Worm (Caenorhabditis elegans) whole organism, early embryonic: ENCODE results near the gene K08E3.2.

Experiments
- B0310.2 ChIP-seq: sonication (generic microtip); optimal IDR thresholded peaks from 2 replicates; lab custom pipeline; 2016; ENCODE audit warnings: mild to moderate bottlenecking, missing genetic modification characterization, missing compliant biosample characterization
- F13C5.2 ChIP-seq: sonication (generic microtip); optimal IDR thresholded peaks from 2 replicates; lab custom pipeline; 2017; ENCODE audit warnings: mild to moderate bottlenecking, missing genetic modification characterization, inconsistent platforms, missing compliant biosample characterization
- aly-1 ChIP-seq: sonication (generic microtip); optimal IDR thresholded peaks from 2 replicates; lab custom pipeline; 2016; ENCODE audit warnings: missing genetic modification characterization, missing compliant biosample characterization
- ama-1 ChIP-seq: fragments of 150-350 bp; optimal IDR thresholded peaks from 2 replicates; lab custom pipeline; 2014
- ceh-13 ChIP-seq: fragments of 200-800 bp; sonication (Bioruptor generic); optimal IDR thresholded peaks from 2 replicates; lab custom pipeline; 2018; ENCODE audit warnings: mild to moderate bottlenecking, missing genetic modification characterization, missing compliant biosample characterization
- ceh-36 ChIP-seq: sonication (generic microtip); optimal IDR thresholded peaks from 2 replicates; lab custom pipeline; 2016; ENCODE audit warnings: missing genetic modification characterization, inconsistent platforms, missing compliant biosample characterization
- ets-7 ChIP-seq: sonication (generic microtip); optimal IDR thresholded peaks from 2 replicates; lab custom pipeline; 2016; ENCODE audit warnings: missing genotype, missing genetic modification characterization, missing compliant biosample characterization
- flt-1 ChIP-seq: fragments of 200-800 bp; sonication (Bioruptor generic); IDR thresholded peaks from 2 replicates; pipeline ENCODE4 v1.3.6; 2022; ENCODE audit warnings: missing genetic modification characterization, missing compliant biosample characterization
- hmbx-1 ChIP-seq: sonication (generic microtip); optimal IDR thresholded peaks from 2 replicates; lab custom pipeline; 2016; ENCODE audit warnings: mild to moderate bottlenecking, missing genetic modification characterization, missing compliant biosample characterization
- hmg-4 ChIP-seq: fragments of 200-800 bp; sonication (Bioruptor generic); optimal IDR thresholded peaks from 2 replicates; lab custom pipeline; 2018; ENCODE audit warnings: mild to moderate bottlenecking, missing genetic modification characterization, missing compliant biosample characterization
- hnd-1 ChIP-seq: sonication (generic microtip); optimal IDR thresholded peaks from 2 replicates; lab custom pipeline; 2016; ENCODE audit warnings: missing genetic modification characterization, missing compliant biosample characterization
- pes-1 ChIP-seq: fragments of 200-800 bp; sonication (Bioruptor generic); IDR thresholded peaks from 2 replicates; pipeline ENCODE4 v1.3.6; 2022; ENCODE audit warnings: missing genetic modification reagents, missing genetic modification characterization, missing compliant biosample characterization
- scrt-1 ChIP-seq: fragments of 200-800 bp; sonication (Bioruptor generic); IDR thresholded peaks from 2 replicates; pipeline ENCODE4 v1.3.6; 2022; ENCODE audit warnings: missing genetic modification characterization, missing compliant biosample characterization
- sea-1 ChIP-seq: fragments of 200-800 bp; sonication (Bioruptor generic); conservative IDR thresholded peaks from 2 replicates; pipeline ENCODE4 v1.3.6; 2022; ENCODE audit warnings: missing genetic modification characterization, missing compliant biosample characterization
- tbx-11 ChIP-seq: fragments of 200-800 bp; sonication (Bioruptor generic); IDR thresholded peaks from 2 replicates; pipeline ENCODE4 v1.3.6; 2022; ENCODE audit warnings: missing genetic modification characterization, missing compliant biosample characterization
- tbx-37 ChIP-seq: fragments of 200-800 bp; sonication (Bioruptor generic); conservative IDR thresholded peaks from 2 replicates; pipeline ENCODE4 v1.3.6; 2022; ENCODE audit warnings: missing genetic modification reagents, missing genetic modification characterization, missing compliant biosample characterization
- tra-4 ChIP-seq: sonication (generic microtip); optimal IDR thresholded peaks from 2 replicates; lab custom pipeline; 2017; ENCODE audit warnings: missing genetic modification characterization, missing compliant biosample characterization

Gene K08E3.2

DNA sequence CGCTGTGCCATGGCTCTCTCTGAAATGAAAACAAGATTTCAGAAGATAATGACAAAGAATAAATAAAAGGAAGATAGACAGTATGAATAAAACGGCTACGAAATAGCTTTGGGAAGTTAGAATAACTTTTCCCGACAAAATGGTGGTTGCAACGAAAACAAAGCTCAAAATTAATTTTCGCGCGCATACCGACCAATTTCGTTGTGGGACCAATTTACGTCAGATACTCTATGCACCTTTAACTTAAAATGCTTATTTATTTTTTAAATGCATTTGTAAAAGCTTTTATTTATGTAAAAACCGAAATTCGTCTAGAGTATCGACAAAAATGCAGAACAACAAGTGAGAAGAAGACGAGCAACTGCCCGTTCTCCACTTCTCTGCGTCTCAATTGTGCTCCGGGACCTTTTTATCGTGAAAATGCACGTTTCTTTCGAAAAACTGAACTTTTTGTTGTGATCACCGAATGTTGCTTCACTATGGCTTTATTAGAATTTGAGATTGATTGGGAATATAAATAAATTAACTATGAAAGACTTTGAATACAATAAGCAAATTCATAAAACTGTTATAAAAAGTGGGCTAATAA lies 19.7 kb upstream of the K08E3.2 start, which contains the start of gene rml-1:
Gene rml-1 (minus strand): TSS at position 19 of the 589 bp plus-strand sequence.
- TF ChIP-seq flt-1 (GFP tag; lab: Robert Waterston, UW), result no peak
- TF ChIP-seq ceh-13 (GFP tag; lab: Kevin White, UChicago), result no peak
- TF ChIP-seq pes-1 (GFP tag; lab: Robert Waterston, UW), result 0 out of 2 replicates have a peak, but pooled peaks have one; percentile 10
- peak; percentile 44 for TF ChIP-seq ama-1 (lab: Kevin White, UChicago)
- no peak for TF ChIP-seq F13C5.2 (tag; lab: Kevin White, UChicago)

DNA sequence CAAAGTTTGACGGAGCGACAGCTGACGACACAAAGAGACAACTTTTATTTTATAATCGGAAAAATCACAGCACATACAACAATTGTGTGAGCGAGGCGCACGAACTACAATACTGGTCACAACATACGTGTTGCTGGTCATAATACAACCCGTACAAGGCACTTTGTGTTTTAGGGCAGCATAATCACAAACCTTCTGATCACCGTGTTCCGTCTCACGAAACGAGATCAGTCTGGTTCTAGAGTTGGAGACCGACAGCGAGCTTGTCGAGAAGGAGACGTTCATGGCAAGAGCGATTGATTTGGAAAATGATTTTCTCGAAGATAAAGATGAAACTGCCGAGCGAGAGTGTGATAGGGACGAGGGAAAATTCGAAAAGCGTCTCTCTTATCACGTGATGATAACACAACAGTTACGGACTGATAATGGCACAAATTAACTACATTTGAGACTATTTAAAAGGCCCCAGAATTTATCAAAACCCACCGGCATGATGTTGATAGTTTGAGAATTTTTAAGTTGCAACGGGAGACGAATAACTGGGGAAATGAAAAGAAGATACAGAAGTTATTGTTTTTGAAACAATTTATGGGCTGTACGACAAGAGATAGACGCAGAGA lies 18.3 kb upstream of the K08E3.2 start:
- TF ChIP-seq hmbx-1 (tag; lab: Kevin White, UChicago) (no peak), hmg-4 (GFP tag; lab: Kevin White, UChicago) (no peak), scrt-1 (no peak), tbx-37 (GFP tag; lab: Robert Waterston, UW) (no peak), tra-4 (tag; lab: Kevin White, UChicago) (no peak)

DNA sequence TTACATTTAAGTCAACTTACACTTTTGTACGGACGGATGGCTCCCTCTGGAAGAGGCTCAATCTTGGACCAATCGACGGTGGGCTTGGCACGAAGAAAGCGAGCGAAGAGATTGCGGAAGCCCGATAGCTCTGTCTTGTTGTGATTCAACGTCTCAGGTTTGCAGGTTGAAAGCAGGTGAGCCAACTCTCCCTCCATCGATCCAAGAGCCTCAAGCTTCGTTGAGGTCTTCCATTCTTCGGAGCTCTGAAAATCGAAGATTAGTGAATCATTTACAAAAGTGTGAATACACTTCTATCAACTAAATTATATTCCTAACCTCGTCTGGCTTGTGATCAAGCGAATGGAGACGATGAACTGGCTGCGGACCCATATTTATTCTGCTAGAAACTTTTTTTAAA lies 17.3 kb upstream of the K08E3.2 start:
- TF ChIP-seq tbx-37 (GFP tag; lab: Robert Waterston, UW) (no peak), hnd-1 (tag; lab: Kevin White, UChicago) (no peak), scrt-1 (no peak), ceh-36 (tag; lab: Kevin White, UChicago) (no peak), hmbx-1 (tag; lab: Kevin White, UChicago) (no peak), ceh-13 (GFP tag; lab: Kevin White, UChicago) (no peak)

DNA sequence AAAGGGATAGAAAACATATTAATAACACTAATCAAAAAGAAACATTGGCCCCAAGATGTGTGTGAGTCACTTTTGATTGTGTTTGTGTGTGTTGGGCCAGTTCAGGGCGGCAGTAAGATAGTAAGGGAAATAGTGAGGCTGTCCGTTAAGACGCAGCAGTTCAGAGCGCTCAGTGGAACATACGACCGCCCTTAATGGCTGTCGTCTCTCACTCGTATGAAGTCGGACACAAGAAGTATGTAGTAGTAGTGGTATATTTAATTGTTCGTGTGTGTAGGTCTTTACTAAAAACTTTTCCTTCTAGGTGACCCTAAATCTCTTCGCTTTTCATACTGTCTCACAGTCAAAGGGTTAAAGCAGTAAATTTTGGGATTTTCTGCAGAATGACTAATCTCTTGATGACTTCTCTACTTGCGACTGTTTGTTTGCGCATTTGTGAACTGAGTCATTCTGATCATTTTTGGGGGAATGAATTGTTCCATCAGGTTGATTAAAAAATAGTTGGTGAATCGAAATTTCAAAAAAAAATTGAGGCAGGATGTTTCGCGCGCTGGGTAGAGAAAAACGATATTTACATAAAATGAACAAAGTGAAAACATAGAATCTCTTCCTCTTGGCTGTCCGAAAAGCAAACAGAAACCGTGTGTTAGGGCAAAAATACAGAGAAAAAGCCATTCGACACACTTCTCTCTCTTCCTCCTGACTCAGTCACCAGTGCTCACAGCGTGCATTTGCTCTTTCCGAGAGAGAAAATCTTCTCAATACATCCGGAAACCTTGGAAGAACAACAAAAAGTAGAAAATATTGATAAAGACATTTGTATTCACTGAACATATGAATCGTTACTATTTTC lies 15.0 kb upstream of the K08E3.2 start:
- TF ChIP-seq ceh-36 (tag; lab: Kevin White, UChicago) (no peak), scrt-1 (no peak), tra-4 (tag; lab: Kevin White, UChicago) (no peak), F13C5.2 (tag; lab: Kevin White, UChicago) (no peak)

DNA sequence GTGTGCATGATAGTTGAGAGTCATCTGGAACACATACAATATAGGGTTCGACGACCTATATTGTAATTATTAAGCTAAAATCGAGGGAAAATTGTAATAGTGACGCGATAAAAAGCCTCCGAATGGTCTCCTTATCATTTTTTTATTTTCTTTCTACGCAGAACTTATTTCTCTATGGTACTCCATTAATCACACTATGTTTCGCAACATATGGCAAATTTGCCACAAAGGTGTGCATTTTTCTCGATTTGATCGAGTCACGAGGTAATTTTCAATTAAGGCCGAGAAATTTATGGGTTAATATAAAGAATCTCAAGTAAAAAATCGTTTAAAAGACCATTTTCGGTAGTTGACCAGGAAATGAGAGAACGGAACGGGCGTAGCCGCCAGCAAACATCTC lies 13.6 kb upstream of the K08E3.2 start, which contains the start of gene dbn-1:
Gene dbn-1 (minus strand): TSS at position 24 of the 400 bp plus-strand sequence.
- TF ChIP-seq ceh-13 (GFP tag; lab: Kevin White, UChicago), result no peak
- no peak for TF ChIP-seq sea-1 (GFP tag; lab: Robert Waterston, UW)
- no peak for TF ChIP-seq pes-1 (GFP tag; lab: Robert Waterston, UW)
- TF ChIP-seq F13C5.2 (tag; lab: Kevin White, UChicago), result no peak
- no peak for TF ChIP-seq ets-7 (tag; lab: Kevin White, UChicago)
- no peak for TF ChIP-seq tra-4 (tag; lab: Kevin White, UChicago)
- TF ChIP-seq ceh-36 (tag; lab: Kevin White, UChicago), result no peak
- no peak for TF ChIP-seq tbx-11 (GFP tag; lab: Robert Waterston, UW)
- TF ChIP-seq hmbx-1 (tag; lab: Kevin White, UChicago), result no peak
- no peak for TF ChIP-seq tbx-37 (GFP tag; lab: Robert Waterston, UW)
- TF ChIP-seq flt-1 (GFP tag; lab: Robert Waterston, UW), result no peak
- TF ChIP-seq aly-1 (tag; lab: Kevin White, UChicago), result no peak
- no peak for TF ChIP-seq ama-1 (lab: Kevin White, UChicago)
- no peak for TF ChIP-seq hnd-1 (tag; lab: Kevin White, UChicago)
- no peak for TF ChIP-seq B0310.2 (tag; lab: Kevin White, UChicago)
- TF ChIP-seq hmg-4 (GFP tag; lab: Kevin White, UChicago), result no peak
- no peak for TF ChIP-seq scrt-1

DNA sequence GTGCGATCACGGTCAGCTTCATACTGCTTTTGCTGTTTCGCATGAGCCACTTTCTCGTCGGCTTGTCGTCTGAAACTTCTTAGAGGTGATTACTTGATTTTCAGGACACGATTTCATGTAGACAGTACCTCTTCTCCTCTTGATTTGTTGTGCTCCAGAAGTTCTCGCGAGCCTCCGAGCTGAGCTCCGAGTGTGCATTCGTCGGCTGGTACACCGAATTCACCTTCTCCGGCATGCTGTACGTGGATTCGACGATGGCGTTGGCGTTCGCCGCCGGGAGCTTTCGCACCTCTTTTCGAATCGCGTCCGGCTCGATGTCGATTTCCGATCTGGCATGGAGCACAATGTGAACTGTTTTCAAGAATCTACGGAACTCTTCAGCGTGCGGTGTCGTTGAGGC lies 12.5 kb upstream of the K08E3.2 start:
- TF ChIP-seq sea-1 (GFP tag; lab: Robert Waterston, UW) (no peak), ceh-36 (tag; lab: Kevin White, UChicago) (no peak), ceh-13 (GFP tag; lab: Kevin White, UChicago) (no peak), tbx-11 (GFP tag; lab: Robert Waterston, UW) (no peak), flt-1 (GFP tag; lab: Robert Waterston, UW) (no peak), F13C5.2 (tag; lab: Kevin White, UChicago) (no peak), pes-1 (GFP tag; lab: Robert Waterston, UW) (no peak)

DNA sequence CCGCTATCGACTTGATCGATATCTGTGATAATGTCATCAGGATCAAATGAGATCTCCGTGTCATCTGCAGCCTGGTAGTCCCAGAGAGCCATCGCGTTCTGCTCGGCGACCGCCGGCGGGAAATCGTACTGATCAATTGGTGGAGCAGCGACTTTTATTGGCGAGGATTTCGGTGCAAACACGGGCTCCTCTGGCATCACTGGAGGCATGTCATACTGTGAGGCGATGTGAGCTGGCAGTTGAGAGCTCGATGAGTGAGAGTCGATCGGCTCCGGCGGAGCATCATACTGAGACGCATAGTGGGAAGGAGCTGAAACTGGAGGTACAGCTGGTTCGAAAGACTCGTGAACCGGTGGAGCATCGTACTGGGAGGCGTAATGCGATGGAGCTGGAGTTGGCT lies 11.2 kb upstream of the K08E3.2 start:
- TF ChIP-seq aly-1 (tag; lab: Kevin White, UChicago) (no peak), sea-1 (GFP tag; lab: Robert Waterston, UW) (no peak)

DNA sequence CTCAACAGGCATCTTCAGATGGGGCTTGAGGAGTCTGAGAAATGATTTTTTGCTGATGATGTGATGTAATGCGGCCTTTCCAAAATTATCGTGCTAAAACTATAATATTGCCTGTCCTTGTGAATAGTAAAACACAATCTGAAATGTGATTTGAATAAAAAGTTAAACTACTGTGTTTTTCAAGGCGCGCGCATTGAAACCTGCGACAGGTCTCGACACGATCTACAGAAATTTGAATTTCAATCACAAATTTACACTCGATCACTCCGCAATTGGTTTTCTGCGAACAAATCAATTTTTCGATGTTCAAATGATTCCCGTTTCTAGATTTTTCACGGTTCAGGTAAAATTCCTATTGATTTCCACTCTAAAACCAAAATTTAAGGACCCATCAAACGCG lies 7.2 kb upstream of the K08E3.2 start, which contains the start of gene toca-2:
Gene toca-2 (plus strand): TSS at position 208 of the 400 bp plus-strand sequence.
- TF ChIP-seq aly-1 (tag; lab: Kevin White, UChicago) (no peak), sea-1 (GFP tag; lab: Robert Waterston, UW) (no peak), hmbx-1 (tag; lab: Kevin White, UChicago) (no peak), pes-1 (GFP tag; lab: Robert Waterston, UW) (no peak)
